Worm (Caenorhabditis elegans) whole organism, L4 larva: ENCODE data around the gene F54D5.23.
"Not testable (repeated sequence)": the region's sequence is repeated elsewhere in the genome, so short reads cannot be mapped to it uniquely, and the experiment has no call there.

Source experiments
- D1046.2 ChIP-seq: fragments of 200-800 bp; sonication (Bioruptor generic); IDR thresholded peaks from 2 replicates; pipeline ENCODE4 v1.3.6; 2022; ENCODE audit warnings: missing genetic modification characterization, missing compliant biosample characterization
- F49E8.2 ChIP-seq: sonication (generic microtip); optimal IDR thresholded peaks from 2 replicates; lab custom pipeline; 2016; ENCODE audit warnings: missing compliant biosample characterization, mild to moderate bottlenecking, missing genetic modification characterization, borderline replicate concordance
- T26A8.4 ChIP-seq: fragments of 200-800 bp; sonication (Bioruptor generic); IDR thresholded peaks from 2 replicates; pipeline ENCODE4 v1.3.6; 2022; ENCODE audit warnings: missing genetic modification characterization, missing compliant biosample characterization
- Y48G9A.11 ChIP-seq: fragments of 200-800 bp; sonication (Bioruptor generic); IDR thresholded peaks from 2 replicates; pipeline ENCODE4 v1.3.6; 2022; ENCODE audit warnings: missing genetic modification reagents, missing genetic modification characterization, missing compliant biosample characterization
- ZK337.2 ChIP-seq: fragments of 200-800 bp; sonication (Bioruptor generic); IDR thresholded peaks from 2 replicates; pipeline ENCODE4 v1.3.6; 2022; ENCODE audit warnings: missing genetic modification reagents, missing genetic modification characterization, missing compliant biosample characterization
- aha-1 ChIP-seq: fragments of 150-350 bp; peaks from one replicate; lab custom pipeline; 2014; ENCODE audit warnings: missing biosample characterization, missing genetic modification characterization
- ceh-44 ChIP-seq: fragments of 200-800 bp; sonication (Bioruptor generic); IDR thresholded peaks from 2 replicates; pipeline ENCODE4 v1.3.6; 2022; ENCODE audit warnings: missing genetic modification reagents, missing genetic modification characterization, missing compliant biosample characterization
- ces-1 ChIP-seq: fragments of 150-350 bp; sonication (generic microtip); optimal IDR thresholded peaks from 4 replicates; lab custom pipeline; 2014; ENCODE audit warnings: missing biosample characterization, missing genetic modification reagents, missing genetic modification characterization
- ctbp-1 ChIP-seq: fragments of 200-800 bp; sonication (Bioruptor generic); IDR thresholded peaks from 2 replicates; pipeline ENCODE4 v1.3.6; 2022; ENCODE audit warnings: missing genetic modification reagents, missing genetic modification characterization, missing compliant biosample characterization
- daf-16 ChIP-seq, 3 experiments: sonication (generic microtip); optimal IDR thresholded peaks; 2 replicates each; lab custom pipeline; 2016 to 2017; ENCODE audit warnings: missing genetic modification characterization in 3 of 3, missing genetic modification reagents in 3 of 3, mild to moderate bottlenecking in 2 of 3, missing compliant biosample characterization in 2 of 3, missing biosample characterization in 1 of 3, moderate library complexity in 1 of 3
- dmd-6 ChIP-seq: fragments of 200-800 bp; sonication (Bioruptor generic); IDR thresholded peaks from 2 replicates; pipeline ENCODE4 v1.3.6; 2022; ENCODE audit warnings: missing genetic modification reagents, missing genetic modification characterization, missing compliant biosample characterization
- dmd-9 ChIP-seq: fragments of 200-800 bp; sonication (Bioruptor generic); IDR thresholded peaks from 2 replicates; pipeline ENCODE4 v1.3.6; 2022; ENCODE audit warnings: missing genetic modification reagents, missing genetic modification characterization, missing compliant biosample characterization
- dpl-1 ChIP-seq: fragments of 150-350 bp; optimal IDR thresholded peaks from 2 replicates; lab custom pipeline; 2014; ENCODE audit warnings: missing biosample characterization, missing genetic modification reagents, missing genetic modification characterization
- egl-43 ChIP-seq: fragments of 200-800 bp; sonication (Bioruptor generic); IDR thresholded peaks from 2 replicates; pipeline ENCODE4 v1.3.6; 2022; ENCODE audit warnings: missing genetic modification reagents, missing genetic modification characterization, missing compliant biosample characterization
- fkh-10 ChIP-seq: fragments of 150-350 bp; optimal IDR thresholded peaks from 2 replicates; lab custom pipeline; 2014; ENCODE audit warnings: missing biosample characterization, missing genetic modification reagents, missing genetic modification characterization
- hif-1 ChIP-seq, 2 experiments: sonication (generic microtip); optimal IDR thresholded peaks; 2 replicates each; lab custom pipeline; 2016 to 2017; ENCODE audit warnings: missing compliant biosample characterization in 2 of 2, missing genetic modification characterization in 2 of 2, missing genetic modification reagents in 2 of 2, missing genotype in 2 of 2, mild to moderate bottlenecking in 1 of 2
- hlh-11 ChIP-seq: fragments of 200-800 bp; sonication (Bioruptor generic); optimal IDR thresholded peaks from 2 replicates; lab custom pipeline; 2018; ENCODE audit warnings: mild to moderate bottlenecking, missing genetic modification characterization, missing compliant biosample characterization
- hmg-1.1 ChIP-seq: fragments of 200-800 bp; sonication (Bioruptor generic); IDR thresholded peaks from 2 replicates; pipeline ENCODE4 v1.3.6; 2022; ENCODE audit warnings: missing genetic modification reagents, missing genetic modification characterization, missing compliant biosample characterization
- lim-7 ChIP-seq: fragments of 200-800 bp; sonication (Bioruptor generic); IDR thresholded peaks from 2 replicates; pipeline ENCODE4 v1.3.6; 2022; ENCODE audit warnings: missing genetic modification characterization, missing compliant biosample characterization
- lin-15B ChIP-seq: fragments of 150-350 bp; sonication (generic microtip); optimal IDR thresholded peaks from 3 replicates; lab custom pipeline; 2014; ENCODE audit warnings: missing biosample characterization, missing genetic modification characterization
- lin-29 ChIP-seq: fragments of 200-800 bp; sonication (Bioruptor generic); IDR thresholded peaks from 2 replicates; pipeline ENCODE4 v1.3.6; 2022; ENCODE audit warnings: missing genetic modification reagents, missing genetic modification characterization, missing compliant biosample characterization
- lin-38 ChIP-seq: fragments of 200-800 bp; sonication (Bioruptor generic); IDR thresholded peaks from 2 replicates; pipeline ENCODE4 v1.3.6; 2022; ENCODE audit warnings: missing genetic modification reagents, missing genetic modification characterization, missing compliant biosample characterization
- lir-3 ChIP-seq: sonication (generic microtip); optimal IDR thresholded peaks from 2 replicates; lab custom pipeline; 2016; ENCODE audit warnings: mild to moderate bottlenecking, missing genetic modification characterization, missing compliant biosample characterization
- lsy-2 ChIP-seq, 2 experiments: fragments of 150-350 bp in 1 of 2; sonication (generic microtip) in 1 of 2; optimal IDR thresholded peaks; 2 replicates each; lab custom pipeline; 2014 to 2017; ENCODE audit warnings: missing biosample characterization in 2 of 2, missing genetic modification characterization in 2 of 2
- madf-5 ChIP-seq, 2 experiments: fragments of 200-800 bp; sonication (Bioruptor generic); IDR thresholded peaks; 2 replicates each; pipeline ENCODE4 v1.3.6; 2022; ENCODE audit warnings: missing compliant biosample characterization in 2 of 2, missing genetic modification characterization in 2 of 2
- mdl-1 ChIP-seq, 2 experiments: fragments of 150-350 bp in 1 of 2; sonication (generic microtip) in 1 of 2; optimal IDR thresholded peaks; 2 replicates each; lab custom pipeline; 2014 to 2017; ENCODE audit warnings: missing biosample characterization in 2 of 2, missing genetic modification characterization in 2 of 2
- mdt-29 ChIP-seq: fragments of 200-800 bp; sonication (Bioruptor generic); IDR thresholded peaks from 2 replicates; pipeline ENCODE4 v1.3.6; 2022; ENCODE audit warnings: missing genetic modification reagents, missing genetic modification characterization, missing compliant biosample characterization
- mep-1 ChIP-seq: fragments of 150-350 bp; sonication (generic microtip); optimal IDR thresholded peaks from 3 replicates; lab custom pipeline; 2014; ENCODE audit warnings: missing biosample characterization, missing genetic modification characterization
- mes-2 ChIP-seq: sonication (generic microtip); optimal IDR thresholded peaks from 2 replicates; lab custom pipeline; 2016; ENCODE audit warnings: missing genotype, mild to moderate bottlenecking, missing genetic modification characterization, missing compliant biosample characterization; ENCODE audit not compliant: poor library complexity, severe bottlenecking
- mxl-3 ChIP-seq: fragments of 200-800 bp; sonication (Bioruptor generic); optimal IDR thresholded peaks from 2 replicates; lab custom pipeline; 2018; ENCODE audit warnings: mild to moderate bottlenecking, missing genetic modification characterization, missing compliant biosample characterization
- nhr-102 ChIP-seq: sonication (generic microtip); optimal IDR thresholded peaks from 2 replicates; lab custom pipeline; 2016; ENCODE audit warnings: mild to moderate bottlenecking, missing genetic modification characterization, moderate library complexity, missing compliant biosample characterization
- nhr-25 ChIP-seq: sonication (generic microtip); optimal IDR thresholded peaks from 2 replicates; lab custom pipeline; 2017; ENCODE audit warnings: missing genetic modification characterization, mild to moderate bottlenecking, missing compliant biosample characterization, antibody characterized with exemption, moderate library complexity, borderline replicate concordance; ENCODE audit not compliant: insufficient read depth
- nhr-28 ChIP-seq: fragments of 150-350 bp; optimal IDR thresholded peaks from 2 replicates; lab custom pipeline; 2014; ENCODE audit warnings: missing biosample characterization, missing genetic modification characterization
- nhr-42 ChIP-seq: fragments of 200-800 bp; sonication (Bioruptor generic); IDR thresholded peaks from 2 replicates; pipeline ENCODE4 v1.3.6; 2022; ENCODE audit warnings: missing genetic modification characterization, missing compliant biosample characterization
- nhr-48 ChIP-seq: sonication (generic microtip); optimal IDR thresholded peaks from 2 replicates; lab custom pipeline; 2016; ENCODE audit warnings: mild to moderate bottlenecking, missing genetic modification characterization, missing compliant biosample characterization
- nhr-77 ChIP-seq: fragments of 150-350 bp; optimal IDR thresholded peaks from 2 replicates; lab custom pipeline; 2014; ENCODE audit warnings: missing biosample characterization, missing genetic modification characterization
- pha-4 ChIP-seq, 2 experiments: fragments of 150-350 bp in 1 of 2; fragments of 200-800 bp in 1 of 2; sonication (Bioruptor generic) in 1 of 2; IDR thresholded peaks in 1 of 2; optimal IDR thresholded peaks in 1 of 2; 2 replicates each; pipeline versions ENCODE4 v1.3.6 to Lab custom; 2014 to 2022; ENCODE audit warnings: missing genetic modification characterization in 2 of 2, missing genetic modification reagents in 2 of 2, missing biosample characterization in 1 of 2, missing compliant biosample characterization in 1 of 2
- php-3 ChIP-seq: fragments of 200-800 bp; sonication (Bioruptor generic); IDR thresholded peaks from 2 replicates; pipeline ENCODE4 v1.3.6; 2022; ENCODE audit warnings: missing genetic modification reagents, missing genetic modification characterization, missing compliant biosample characterization
- rbr-2 ChIP-seq: sonication (generic microtip); optimal IDR thresholded peaks from 2 replicates; lab custom pipeline; 2016; ENCODE audit warnings: missing genotype, missing genetic modification characterization, missing compliant biosample characterization
- snpc-1.2 ChIP-seq: fragments of 200-800 bp; sonication (Bioruptor generic); IDR thresholded peaks from 2 replicates; pipeline ENCODE4 v1.3.6; 2022; ENCODE audit warnings: missing genetic modification reagents, missing genetic modification characterization, missing compliant biosample characterization
- spr-1 ChIP-seq: sonication (generic microtip); optimal IDR thresholded peaks from 2 replicates; lab custom pipeline; 2016; ENCODE audit warnings: mild to moderate bottlenecking, missing genetic modification characterization, missing compliant biosample characterization
- tra-1 ChIP-seq: fragments of 200-800 bp; sonication (Bioruptor generic); IDR thresholded peaks from 2 replicates; pipeline ENCODE4 v1.3.6; 2022; ENCODE audit warnings: missing genetic modification reagents, missing genetic modification characterization, missing compliant biosample characterization
- unc-130 ChIP-seq: sonication (generic microtip); optimal IDR thresholded peaks from 2 replicates; lab custom pipeline; 2016; ENCODE audit warnings: missing genetic modification reagents, missing genetic modification characterization, missing compliant biosample characterization
- unc-62 ChIP-seq, 3 experiments: fragments of 150-350 bp in 1 of 3; sonication (generic microtip); optimal IDR thresholded peaks in 2 of 3; peaks in 1 of 3; 1 replicate in 1 of 3; 2 replicates in 2 of 3; lab custom pipeline; 2014 to 2017; ENCODE audit warnings: missing biosample characterization in 3 of 3, missing genetic modification characterization in 3 of 3, missing genetic modification reagents in 3 of 3, missing genotype in 1 of 3
- zfp-2 ChIP-seq: sonication (generic microtip); optimal IDR thresholded peaks from 2 replicates; lab custom pipeline; 2016; ENCODE audit warnings: mild to moderate bottlenecking, missing genetic modification characterization, missing compliant biosample characterization
- zfp-3 ChIP-seq: fragments of 200-800 bp; sonication (Bioruptor generic); conservative IDR thresholded peaks from 2 replicates; pipeline ENCODE4 v1.3.6; 2022; ENCODE audit warnings: missing genetic modification reagents, missing genetic modification characterization, missing compliant biosample characterization

The F54D5.23 gene

DNA sequence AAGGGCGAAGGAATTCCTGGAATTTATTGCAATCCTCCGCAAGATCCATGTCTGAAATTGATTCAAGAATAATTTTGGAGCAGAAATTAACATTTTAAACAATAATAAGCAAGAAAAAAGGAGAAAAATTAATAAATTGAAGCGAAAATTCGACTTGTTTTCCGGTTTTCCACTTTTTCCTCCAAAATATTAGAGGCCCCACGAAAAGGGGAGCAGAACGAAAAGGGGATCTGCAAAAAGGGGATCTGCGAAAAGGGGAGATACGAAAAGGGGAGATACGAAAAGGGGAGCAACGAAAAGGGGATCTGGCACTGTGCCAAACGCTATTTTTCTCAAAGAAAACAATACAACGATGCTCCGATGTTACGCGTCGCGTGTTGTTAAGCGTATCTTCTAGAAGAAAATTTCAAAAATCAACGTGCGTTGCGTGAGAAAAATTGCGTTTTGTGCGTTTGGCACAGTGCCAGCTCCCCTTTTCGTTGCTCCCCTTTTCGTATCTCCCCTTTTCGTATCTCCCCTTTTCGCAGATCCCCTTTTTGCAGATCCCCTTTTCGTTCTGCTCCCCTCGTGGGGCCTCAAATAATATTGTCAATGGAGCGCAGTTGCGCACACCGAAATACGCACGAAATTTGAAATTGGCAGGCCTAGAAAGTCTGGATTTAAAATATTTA, 34.5 kb downstream of the F54D5.23 start, which contains the start of gene Y62F5A.12 (continued):
- TF ChIP-seq daf-16 (GFP tag; optimal IDR thresholded peaks at IDR 0.05; lab: Kevin White, UChicago) (peak in 1 of 2 experiments; percentile 68), lim-7 (peak; percentile 82), lin-15B (tag; lab: Kevin White, UChicago) (peak; percentile 39), nhr-102 (tag; lab: Kevin White, UChicago) (peak; percentile 66), aha-1 (tag; lab: Kevin White, UChicago) (peak; percentile 99), dmd-9 (peak; percentile 98), zfp-3 (peak; percentile 92), nhr-25 (tag; lab: Kevin White, UChicago) (peak; percentile 40), dmd-6 (peak; percentile 88), egl-43 (GFP tag; lab: Robert Waterston, UW) (peak; percentile 93), nhr-77 (tag; lab: Kevin White, UChicago) (peak; percentile 81), zfp-2 (tag; lab: Kevin White, UChicago) (peak; percentile 50), lin-38 (GFP tag; lab: Robert Waterston, UW) (peak; percentile 100), nhr-48 (tag; lab: Kevin White, UChicago) (peak; percentile 55), ctbp-1 (GFP tag; lab: Robert Waterston, UW) (peak; percentile 94), D1046.2 (GFP tag; lab: Robert Waterston, UW) (peak; percentile 93), nhr-42 (GFP tag; lab: Robert Waterston, UW) (peak; percentile 94; the same call in 1 of the 2 replicates), hlh-11 (tag; lab: Kevin White, UChicago) (peak; percentile 65), hif-1 (tag; optimal IDR thresholded peaks at IDR 0.05; lab: Kevin White, UChicago) (peak in 1 of 2 experiments; percentile 93), lir-3 (tag; lab: Kevin White, UChicago) (peak; percentile 44), madf-5 (GFP tag; IDR thresholded peaks at IDR 0.05; lab: Robert Waterston, UW) (peak; percentile 91 to 97), Y48G9A.11 (GFP tag; lab: Robert Waterston, UW) (peak; percentile 93), mdl-1 (tag; optimal IDR thresholded peaks at IDR 0.05; lab: Kevin White, UChicago) (peak; percentile 32 to 38), php-3 (peak; percentile 77), hmg-1.1 (GFP tag; lab: Robert Waterston, UW) (peak; percentile 93), mep-1 (tag; lab: Kevin White, UChicago) (peak; percentile 85), snpc-1.2 (GFP tag; lab: Robert Waterston, UW) (peak; percentile 82), unc-62 (GFP tag; optimal IDR thresholded peaks at IDR 0.05 in 1 of 2; lab: Kevin White, UChicago) (peak in 1 of 2 experiments; percentile 66), tra-1 (GFP tag; lab: Robert Waterston, UW) (peak; percentile 95), mes-2 (peak; percentile 99), ces-1 (GFP tag; lab: Kevin White, UChicago) (peak; percentile 27), pha-4 (GFP tag; IDR thresholded peaks at IDR 0.05; lab: Robert Waterston, UW) (peak; percentile 96), ceh-44 (GFP tag; lab: Robert Waterston, UW) (peak; percentile 99), dpl-1 (peak; percentile 77), ZK337.2 (GFP tag; lab: Robert Waterston, UW) (peak; percentile 99), F49E8.2 (tag; lab: Kevin White, UChicago) (peak; percentile 27), mxl-3 (peak; percentile 86), T26A8.4 (peak; percentile 78), spr-1 (tag; lab: Kevin White, UChicago) (peak; percentile 66), lsy-2 (tag; optimal IDR thresholded peaks at IDR 0.05; lab: Kevin White, UChicago) (peak; percentile 71 to 82), lin-29 (peak; percentile 55; the same call in 1 of the 2 replicates), fkh-10 (GFP tag; lab: Kevin White, UChicago) (peak; percentile 51), rbr-2 (tag; lab: Kevin White, UChicago) (peak; percentile 89), nhr-28 (peak; percentile 52), unc-130 (GFP tag; lab: Kevin White, UChicago) (peak; percentile 84), mdt-29 (peak; percentile 85)
- TF ChIP-seq daf-16, unc-62, pha-4 (tag; optimal IDR thresholded peaks at IDR 0.05; lab: Kevin White, UChicago): not testable (repeated sequence)
